Worm (Caenorhabditis elegans) whole organism, L2 larva: ENCODE results near the gene Y41D4B.24.

ENCODE experiments used
- R02D3.7 ChIP-seq: fragments of 150-350 bp; optimal IDR thresholded peaks from 2 replicates; lab custom pipeline; 2014; ENCODE audit warnings: missing biosample characterization, missing genetic modification characterization
- aly-2 ChIP-seq: fragments of 150-350 bp; optimal IDR thresholded peaks from 2 replicates; lab custom pipeline; 2014; ENCODE audit warnings: missing biosample characterization, missing genetic modification characterization
- ceh-82 ChIP-seq: fragments of 150-350 bp; optimal IDR thresholded peaks from 2 replicates; lab custom pipeline; 2014; ENCODE audit warnings: missing biosample characterization, missing genetic modification characterization
- crh-2 ChIP-seq: sonication (generic microtip); optimal IDR thresholded peaks from 2 replicates; lab custom pipeline; 2017; ENCODE audit warnings: missing biosample characterization, missing genetic modification characterization
- nhr-11 ChIP-seq: fragments of 150-350 bp; optimal IDR thresholded peaks from 2 replicates; lab custom pipeline; 2014; ENCODE audit warnings: missing biosample characterization, missing genetic modification characterization
- nhr-23 ChIP-seq: fragments of 150-350 bp; optimal IDR thresholded peaks from 2 replicates; lab custom pipeline; 2014; ENCODE audit warnings: missing biosample characterization, missing genetic modification reagents, missing genetic modification characterization
- nhr-25 ChIP-seq: fragments of 150-350 bp; sonication (generic microtip); optimal IDR thresholded peaks from 3 replicates; lab custom pipeline; 2014; ENCODE audit warnings: missing biosample characterization, missing genetic modification characterization
- snpc-4 ChIP-seq: fragments of 150-350 bp; optimal IDR thresholded peaks from 2 replicates; lab custom pipeline; 2014; ENCODE audit warnings: missing biosample characterization, missing genetic modification characterization
- unc-62 ChIP-seq: fragments of 150-350 bp; optimal IDR thresholded peaks from 2 replicates; lab custom pipeline; 2014; ENCODE audit warnings: missing biosample characterization, missing genetic modification reagents, missing genetic modification characterization
- ztf-11 ChIP-seq: sonication (generic microtip); optimal IDR thresholded peaks from 2 replicates; lab custom pipeline; 2017; ENCODE audit warnings: missing biosample characterization, missing genetic modification characterization
- ztf-4 ChIP-seq: fragments of 150-350 bp; optimal IDR thresholded peaks from 2 replicates; lab custom pipeline; 2014; ENCODE audit warnings: missing biosample characterization, missing genetic modification characterization

- TF ChIP-seq ceh-82 (tag; lab: Kevin White, UChicago) (no peak), R02D3.7 (no peak), nhr-23 (no peak), unc-62 (GFP tag; lab: Kevin White, UChicago) (no peak), nhr-25 (tag; lab: Kevin White, UChicago) (no peak), ztf-11 (tag; lab: Kevin White, UChicago) (no peak), ztf-4 (no peak), crh-2 (peak; percentile 75), nhr-11 (tag; lab: Kevin White, UChicago) (no peak), aly-2 (tag; lab: Kevin White, UChicago) (no peak), snpc-4 (tag; lab: Kevin White, UChicago) (no peak)
Measured at ce11 chrIV:1649794-1650193, 32.2 kb downstream of the Y41D4B.24 start.
